Fruit fly (Drosophila melanogaster) whole organism, prepupa: Measurements from ENCODE around the gene ppk24.
A peak's percentile ranks its signal among the peaks of the same experiment; 100 is the strongest.

Experiments used
- Blimp-1 ChIP-seq: fragments of 200-800 bp; sonication (Bioruptor generic); optimal IDR thresholded peaks from 3 replicates; lab custom pipeline; 2017; ENCODE audit warnings: missing biosample characterization, missing genetic modification characterization, mild to moderate bottlenecking, moderate library complexity, missing genetic modification reagents
- CG10669 ChIP-seq: fragments of 200-800 bp; sonication (Bioruptor generic); optimal IDR thresholded peaks from 3 replicates; lab custom pipeline; 2018; ENCODE audit warnings: missing biosample characterization, mild to moderate bottlenecking, missing genetic modification characterization, moderate library complexity
- CG11294 ChIP-seq: fragments of 200-800 bp; sonication (Bioruptor generic); IDR thresholded peaks from 2 replicates; pipeline ENCODE4 v1.3.6; 2022; ENCODE audit warnings: missing biosample characterization, missing genetic modification characterization
- CG31627 ChIP-seq: fragments of 200-800 bp; sonication (Bioruptor generic); optimal IDR thresholded peaks from 3 replicates; lab custom pipeline; 2016; ENCODE audit warnings: missing biosample characterization, missing genetic modification characterization
- CG32006 ChIP-seq: fragments of 200-800 bp; sonication (Bioruptor generic); optimal IDR thresholded peaks from 3 replicates; lab custom pipeline; 2017; ENCODE audit warnings: missing biosample characterization, mild to moderate bottlenecking, missing genetic modification characterization
- CG34406 ChIP-seq: fragments of 200-800 bp; sonication (Bioruptor generic); optimal IDR thresholded peaks from 3 replicates; lab custom pipeline; 2016; ENCODE audit warnings: missing biosample characterization, missing genetic modification characterization
- CG6163 ChIP-seq: fragments of 200-800 bp; sonication (Bioruptor generic); IDR thresholded peaks from 3 replicates; pipeline ENCODE4 v1.3.6; 2022; ENCODE audit warnings: missing biosample characterization, missing genetic modification characterization
- CG8632 ChIP-seq: fragments of 200-800 bp; sonication (Bioruptor generic); optimal IDR thresholded peaks from 3 replicates; lab custom pipeline; 2016; ENCODE audit warnings: missing biosample characterization, missing genetic modification characterization
- Ets21C ChIP-seq: fragments of 200-800 bp; sonication (Bioruptor generic); optimal IDR thresholded peaks from 3 replicates; lab custom pipeline; 2016; ENCODE audit warnings: missing biosample characterization, missing genetic modification characterization
- Met ChIP-seq: fragments of 200-800 bp; sonication (Bioruptor generic); optimal IDR thresholded peaks from 3 replicates; lab custom pipeline; 2016; ENCODE audit warnings: missing biosample characterization, missing genetic modification characterization
- acj6 ChIP-seq: fragments of 200-800 bp; sonication (Bioruptor generic); optimal IDR thresholded peaks from 3 replicates; lab custom pipeline; 2016; ENCODE audit warnings: missing biosample characterization, missing genetic modification characterization
- dac ChIP-seq: fragments of 200-800 bp; sonication (Bioruptor generic); optimal IDR thresholded peaks from 2 replicates; lab custom pipeline; 2017; ENCODE audit warnings: missing biosample characterization, mild to moderate bottlenecking, missing genetic modification characterization
- esn ChIP-seq: fragments of 200-800 bp; sonication (Bioruptor generic); optimal IDR thresholded peaks from 2 replicates; lab custom pipeline; 2016; ENCODE audit warnings: missing biosample characterization, mild to moderate bottlenecking, missing genetic modification characterization, moderate library complexity
- fd59A ChIP-seq: fragments of 200-800 bp; sonication (Bioruptor generic); optimal IDR thresholded peaks from 2 replicates; lab custom pipeline; 2017; ENCODE audit warnings: missing biosample characterization, mild to moderate bottlenecking, missing genetic modification characterization, missing genetic modification reagents
- ss ChIP-seq, 2 experiments: fragments of 200-800 bp; sonication (Bioruptor generic); optimal IDR thresholded peaks; 2 replicates in 1 of 2; 3 replicates in 1 of 2; lab custom pipeline; 2017 to 2018; ENCODE audit warnings: mild to moderate bottlenecking in 2 of 2, missing biosample characterization in 2 of 2, missing genetic modification characterization in 2 of 2, moderate library complexity in 1 of 2

Gene ppk24

dm6 chr3R:31314477-31314876 is 48.9 kb downstream of the ppk24 start (continued):
- TF ChIP-seq fd59A (GFP tag; lab: Kevin White, UChicago) (no peak), CG6163 (GFP tag; lab: Robert Waterston, UW) (peak; percentile 80), CG32006 (GFP tag; lab: Kevin White, UChicago) (peak; percentile 81), CG34406 (GFP tag; lab: Kevin White, UChicago) (no peak), CG8632 (no peak), ss (GFP tag; optimal IDR thresholded peaks at IDR 0.05; lab: Kevin White, UChicago) (no peak), CG31627 (GFP tag; lab: Kevin White, UChicago) (no peak), esn (GFP tag; lab: Kevin White, UChicago) (no peak), dac (peak; percentile 50), CG10669 (GFP tag; lab: Kevin White, UChicago) (no peak), CG11294 (GFP tag; lab: Robert Waterston, UW) (no peak; the same call in 1 of the 2 replicates), Met (no peak), Ets21C (GFP tag; lab: Kevin White, UChicago) (no peak), Blimp-1 (no peak), acj6 (GFP tag; lab: Kevin White, UChicago) (peak; percentile 12)
- TF ChIP-seq, all 60 proteins: peak for 23
